Fruit fly (Drosophila melanogaster): ENCODE data around the gene Eig71Ee.
A peak's percentile ranks its signal among the peaks of the same experiment; 100 is the strongest.

Gene Eig71Ee

dm6 chr3L:15704250-15704985 lies 48.6 kb upstream of the Eig71Ee start (continued):
- TF ChIP-seq trh (GFP tag; optimal IDR thresholded peaks at IDR 0.05): peak; percentile 8
- no peak for TF ChIP-seq CG32532 (GFP tag; IDR thresholded peaks at IDR 0.05)
- no peak for TF ChIP-seq Dad (GFP tag; optimal IDR thresholded peaks at IDR 0.05)
- TF ChIP-seq sens (GFP tag): peak; percentile 83
- TF ChIP-seq cas (GFP tag; IDR thresholded peaks at IDR 0.05): no peak
- no peak for TF ChIP-seq Scr (GFP tag; IDR thresholded peaks at IDR 0.05; ENCODE audit: partially characterized antibody)
- peak in 1 of 2 experiments; percentile 69 for TF ChIP-seq Eip74EF (GFP tag; optimal IDR thresholded peaks at IDR 0.05)
- peak; percentile 49; the same call in 1 of the 2 replicates for TF ChIP-seq wor (GFP tag; IDR thresholded peaks at IDR 0.05)
- no peak for TF ChIP-seq NC2α (GFP tag; optimal IDR thresholded peaks at IDR 0.05)
- TF ChIP-seq Tbp (GFP tag; optimal IDR thresholded peaks at IDR 0.05): no peak
- TF ChIP-seq CG2202 (tag; optimal IDR thresholded peaks at IDR 0.05): peak; percentile 18
- TF ChIP-seq Mrtf (GFP tag; IDR thresholded peaks at IDR 0.05): 0 out of 3 replicates have a peak, but pooled peaks have one; percentile 38
- no peak for TF ChIP-seq maf-S (GFP tag; optimal IDR thresholded peaks at IDR 0.05)
- TF ChIP-seq Pdp1 (GFP tag; optimal IDR thresholded peaks at IDR 0.05): peak in 1 of 2 experiments; percentile 49
- peak; percentile 69 for TF ChIP-seq CG4820 (GFP tag; optimal IDR thresholded peaks at IDR 0.05)
- TF ChIP-seq CG33213 (GFP tag; optimal IDR thresholded peaks at IDR 0.05): no peak
- no peak for TF ChIP-seq CG4730 (GFP tag; IDR thresholded peaks at IDR 0.05)
- no peak for TF ChIP-seq CG17912 (GFP tag; optimal IDR thresholded peaks at IDR 0.05)
- peak; percentile 77 for TF ChIP-seq CG4424 (GFP tag; optimal IDR thresholded peaks at IDR 0.05)
- TF ChIP-seq CG12299 (tag; optimal IDR thresholded peaks at IDR 0.05): no peak
- peak; percentile 11 for TF ChIP-seq CG30431 (GFP tag; optimal IDR thresholded peaks at IDR 0.05)
- no peak for TF ChIP-seq CG7745 (tag; optimal IDR thresholded peaks at IDR 0.05)
- TF ChIP-seq CG10979 (tag; optimal IDR thresholded peaks at IDR 0.05): peak; percentile 85
- peak; percentile 45 for TF ChIP-seq CG9437 (GFP tag; optimal IDR thresholded peaks at IDR 0.05)
- TF ChIP-seq CG1602 (GFP tag; optimal IDR thresholded peaks at IDR 0.05): peak; percentile 54
- TF ChIP-seq grau (tag; optimal IDR thresholded peaks at IDR 0.05): peak; percentile 71
- 0 out of 2 replicates have a peak, but pooled peaks have one; percentile 4 for TF ChIP-seq Rfx (GFP tag; IDR thresholded peaks at IDR 0.05)
- peak; percentile 69 for TF ChIP-seq D19A (tag; optimal IDR thresholded peaks at IDR 0.05)
- TF ChIP-seq sc (optimal IDR thresholded peaks at IDR 0.05): no peak
- peak; percentile 63 for TF ChIP-seq sc (GFP tag; optimal IDR thresholded peaks at IDR 0.05)
- TF ChIP-seq croc (GFP tag; conservative IDR thresholded peaks at IDR 0.05): peak; percentile 25; the same call in 1 of the 3 replicates
- peak; percentile 14 for TF ChIP-seq Fer1 (GFP tag; optimal IDR thresholded peaks at IDR 0.05)
- peak; percentile 89 for TF ChIP-seq CG18262 (tag; optimal IDR thresholded peaks at IDR 0.05)
- peak in 1 of 3 experiments; percentile 85 for TF ChIP-seq lola (GFP tag; optimal IDR thresholded peaks at IDR 0.05)
- TF ChIP-seq CG8388 (GFP tag; optimal IDR thresholded peaks at IDR 0.05): peak; percentile 57
- TF ChIP-seq sd (tag; optimal IDR thresholded peaks at IDR 0.05): peak; percentile 7
- 0 out of 4 replicates have a peak, but pooled peaks have one; percentile 50 for TF ChIP-seq chinmo (GFP tag; IDR thresholded peaks at IDR 0.05; ENCODE audit: partially characterized antibody)
- TF ChIP-seq psq (GFP tag; optimal IDR thresholded peaks at IDR 0.05): peak; percentile 17
- TF ChIP-seq tin (GFP tag; optimal IDR thresholded peaks at IDR 0.05): peak; percentile 31
- TF ChIP-seq CG5953 (GFP tag; IDR thresholded peaks at IDR 0.05): peak; percentile 35; the same call in 1 of the 2 replicates
- no peak for TF ChIP-seq fru (optimal IDR thresholded peaks at IDR 0.05)
- no peak for TF ChIP-seq HmgD (GFP tag; optimal IDR thresholded peaks at IDR 0.05)
- no peak for TF ChIP-seq CG1792 (GFP tag; optimal IDR thresholded peaks at IDR 0.05)
- TF ChIP-seq CG2875 (GFP tag; optimal IDR thresholded peaks at IDR 0.05): peak; percentile 34
- TF ChIP-seq CG15011 (GFP tag; optimal IDR thresholded peaks at IDR 0.05): peak; percentile 46
- TF ChIP-seq CG9797 (GFP tag; optimal IDR thresholded peaks at IDR 0.05): no peak
- no peak for TF ChIP-seq caup (GFP tag; optimal IDR thresholded peaks at IDR 0.05; ENCODE audit: severe bottlenecking)
- no peak for TF ChIP-seq sqz (GFP tag; optimal IDR thresholded peaks at IDR 0.05)
- no peak for TF ChIP-seq fu2 (GFP tag; optimal IDR thresholded peaks at IDR 0.05)
